Fruit fly (Drosophila melanogaster) whole organism, pupa: Measurements from ENCODE around the gene Saf-B.

ENCODE experiments used
- CG10348 ChIP-seq: fragments of 200-800 bp; sonication (Bioruptor generic); IDR thresholded peaks from 2 replicates; pipeline ENCODE4 v1.3.6; 2022; ENCODE audit warnings: missing biosample characterization, missing genetic modification characterization
- CG12605 ChIP-seq: fragments of 200-800 bp; sonication (Bioruptor generic); IDR thresholded peaks from 2 replicates; pipeline ENCODE4 v1.3.6; 2022; ENCODE audit warnings: missing biosample characterization, missing genetic modification characterization
- CG13204 ChIP-seq: fragments of 200-800 bp; sonication (Bioruptor generic); optimal IDR thresholded peaks from 2 replicates; lab custom pipeline; 2018; ENCODE audit warnings: missing biosample characterization, mild to moderate bottlenecking, missing genetic modification characterization, moderate library complexity
- CG14655 ChIP-seq: fragments of 200-800 bp; sonication (Bioruptor generic); optimal IDR thresholded peaks from 3 replicates; lab custom pipeline; 2017; ENCODE audit warnings: mild to moderate bottlenecking, missing biosample characterization, missing genetic modification reagents, missing genetic modification characterization
- CG15710 ChIP-seq: fragments of 200-800 bp; sonication (Bioruptor generic); optimal IDR thresholded peaks from 2 replicates; lab custom pipeline; 2018; ENCODE audit warnings: missing biosample characterization, mild to moderate bottlenecking, missing genetic modification characterization, moderate library complexity
- CG17806 ChIP-seq: fragments of 200-800 bp; sonication (Bioruptor generic); optimal IDR thresholded peaks from 2 replicates; lab custom pipeline; 2018; ENCODE audit warnings: missing biosample characterization, mild to moderate bottlenecking, missing genetic modification characterization, moderate library complexity
- CG32121 ChIP-seq: fragments of 200-800 bp; sonication (Bioruptor generic); IDR thresholded peaks from 2 replicates; pipeline ENCODE4 v1.3.6; 2022; ENCODE audit warnings: missing biosample characterization, missing genetic modification characterization
- CG34367 ChIP-seq: fragments of 200-800 bp; sonication (Bioruptor generic); optimal IDR thresholded peaks from 2 replicates; lab custom pipeline; 2018; ENCODE audit warnings: missing biosample characterization, mild to moderate bottlenecking, missing genetic modification characterization
- CG4496 ChIP-seq: fragments of 200-800 bp; sonication (Bioruptor generic); IDR thresholded peaks from 3 replicates; pipeline ENCODE4 v1.3.6; 2022; ENCODE audit warnings: missing biosample characterization, missing genetic modification characterization
- CG8159 ChIP-seq: fragments of 200-800 bp; sonication (Bioruptor generic); optimal IDR thresholded peaks from 3 replicates; lab custom pipeline; 2018; ENCODE audit warnings: missing biosample characterization, mild to moderate bottlenecking, missing genetic modification characterization, moderate library complexity
- CG8301 ChIP-seq: fragments of 200-800 bp; sonication (Bioruptor generic); optimal IDR thresholded peaks from 2 replicates; lab custom pipeline; 2018; ENCODE audit warnings: missing biosample characterization, mild to moderate bottlenecking, missing genetic modification characterization
- CG9948 ChIP-seq: fragments of 200-800 bp; sonication (Bioruptor generic); optimal IDR thresholded peaks from 2 replicates; lab custom pipeline; 2018; ENCODE audit warnings: missing biosample characterization, mild to moderate bottlenecking, missing genetic modification characterization, moderate library complexity
- D1 ChIP-seq: fragments of 200-800 bp; sonication (Bioruptor generic); optimal IDR thresholded peaks from 2 replicates; lab custom pipeline; 2018; ENCODE audit warnings: missing biosample characterization, mild to moderate bottlenecking, missing genetic modification characterization, moderate library complexity
- EcR ChIP-seq: fragments of 200-800 bp; sonication (Bioruptor generic); optimal IDR thresholded peaks from 3 replicates; lab custom pipeline; 2019; ENCODE audit warnings: missing biosample characterization, missing genetic modification characterization, mild to moderate bottlenecking, moderate library complexity, missing genetic modification reagents
- Pif1A ChIP-seq: fragments of 200-800 bp; sonication (Bioruptor generic); optimal IDR thresholded peaks from 3 replicates; lab custom pipeline; 2016; ENCODE audit warnings: missing biosample characterization, missing genetic modification characterization
- Pif1B ChIP-seq: fragments of 200-800 bp; sonication (Bioruptor generic); optimal IDR thresholded peaks from 3 replicates; lab custom pipeline; 2016; ENCODE audit warnings: missing biosample characterization, missing genetic modification characterization
- Snoo ChIP-seq: fragments of 200-800 bp; sonication (Bioruptor generic); optimal IDR thresholded peaks from 3 replicates; lab custom pipeline; 2017; ENCODE audit warnings: missing biosample characterization, mild to moderate bottlenecking, missing genetic modification characterization, inconsistent platforms
- fd96Ca ChIP-seq: fragments of 200-800 bp; sonication (Bioruptor generic); IDR thresholded peaks from 3 replicates; pipeline ENCODE4 v1.3.6; 2022; ENCODE audit warnings: missing biosample characterization, missing genetic modification characterization
- gl ChIP-seq: fragments of 200-800 bp; sonication (Bioruptor generic); optimal IDR thresholded peaks from 2 replicates; lab custom pipeline; 2018; ENCODE audit warnings: missing biosample characterization, mild to moderate bottlenecking, missing genetic modification characterization
- rn ChIP-seq: fragments of 200-800 bp; sonication (Bioruptor generic); IDR thresholded peaks from 2 replicates; pipeline ENCODE4 v1.3.6; 2022; ENCODE audit warnings: missing biosample characterization, missing genetic modification characterization

Gene Saf-B

DNA sequence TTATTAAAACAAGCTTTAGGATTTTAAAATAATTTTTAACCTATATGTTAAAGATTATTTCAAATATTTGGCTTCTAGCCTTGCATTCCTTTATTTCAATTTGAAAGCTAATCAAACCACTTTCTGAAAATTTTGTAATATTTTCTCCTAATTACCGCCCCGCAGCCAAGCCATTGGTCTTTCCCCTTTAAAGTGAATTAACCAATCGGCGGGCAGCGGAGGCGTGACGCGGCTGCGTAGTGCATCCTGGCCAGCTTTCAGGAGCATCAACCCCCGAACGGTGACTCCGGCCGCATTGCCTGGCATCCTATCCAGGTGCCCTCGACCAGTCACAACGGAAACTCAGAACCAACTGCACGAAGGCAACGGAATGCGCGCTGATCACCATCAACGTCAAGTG is 29.5 kb upstream of the Saf-B start, which contains the start of gene Ets96B:
TSS of gene Ets96B (plus strand) at position 321 of the 400 bp plus-strand sequence.
- TF ChIP-seq CG8159 (tag; lab: Kevin White, UChicago) (no peak), CG9948 (tag; lab: Kevin White, UChicago) (no peak), CG17806 (no peak), CG8301 (tag; lab: Kevin White, UChicago) (no peak), Snoo (tag; lab: Kevin White, UChicago) (no peak)

dm6 chr3R:24790036-24790435 is 27.2 kb upstream of the Saf-B start, which contains the start of gene CG13634:
Gene CG13634 (minus strand): TSS chr3R:24790136.
- TF ChIP-seq EcR (GFP tag; lab: Kevin White, UChicago) (no peak), Pif1B (GFP tag; lab: Kevin White, UChicago) (no peak), CG13204 (GFP tag; lab: Kevin White, UChicago) (no peak), CG15710 (tag; lab: Kevin White, UChicago) (no peak), Snoo (tag; lab: Kevin White, UChicago) (no peak), Pif1A (GFP tag; lab: Kevin White, UChicago) (no peak), CG34367 (no peak)
- TF ChIP-seq, all 21 proteins: peak for 0

DNA sequence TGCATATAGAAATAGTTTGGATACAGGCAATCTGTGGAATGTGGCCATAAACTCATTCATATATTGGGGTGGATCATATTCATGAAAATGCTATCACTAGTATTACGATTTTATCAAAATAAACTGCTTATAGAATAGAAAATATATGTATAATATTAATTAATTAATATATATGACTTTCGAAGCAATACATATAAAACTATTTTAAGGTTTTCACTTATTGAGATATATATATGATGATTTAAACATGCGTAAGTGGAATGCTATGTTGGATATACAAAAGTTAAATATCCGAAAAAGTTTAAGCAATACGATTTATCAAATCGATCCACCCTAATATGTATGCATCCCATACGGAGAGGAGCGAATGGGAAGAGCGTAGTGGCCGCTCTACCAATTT is 18.7 kb upstream of the Saf-B start:
- no peak for TF ChIP-seq CG34367
- TF ChIP-seq CG4496 (GFP tag; lab: Robert Waterston, UW) = 0 out of 3 replicates have a peak, but pooled peaks have one; percentile 24
- TF ChIP-seq, all 21 proteins: peak for 1

DNA sequence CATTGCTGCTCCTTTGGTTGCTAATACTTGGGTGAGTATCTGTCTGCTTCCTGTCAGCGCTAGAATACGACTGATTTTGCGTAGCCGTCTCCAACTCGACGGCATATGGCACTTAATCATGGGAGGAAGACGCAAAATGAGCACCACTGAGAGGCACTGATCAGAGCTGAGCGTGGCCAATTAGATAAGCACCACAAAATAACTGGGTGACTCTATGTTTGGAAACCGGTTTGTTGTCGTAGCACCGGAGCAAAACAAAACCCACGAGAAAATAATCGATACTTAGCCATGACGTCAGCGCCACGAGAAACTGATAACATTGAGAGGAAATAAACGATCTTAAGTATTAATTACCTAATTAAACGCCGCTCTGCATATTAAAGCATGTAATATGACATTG is 17.8 kb upstream of the Saf-B start, which contains the start of gene Ude:
TSS of gene Ude (minus strand) at position 166 of the 400 bp plus-strand sequence.
- TF ChIP-seq EcR (GFP tag; lab: Kevin White, UChicago) (no peak), CG12605 (GFP tag; lab: Robert Waterston, UW) (no peak)

DNA sequence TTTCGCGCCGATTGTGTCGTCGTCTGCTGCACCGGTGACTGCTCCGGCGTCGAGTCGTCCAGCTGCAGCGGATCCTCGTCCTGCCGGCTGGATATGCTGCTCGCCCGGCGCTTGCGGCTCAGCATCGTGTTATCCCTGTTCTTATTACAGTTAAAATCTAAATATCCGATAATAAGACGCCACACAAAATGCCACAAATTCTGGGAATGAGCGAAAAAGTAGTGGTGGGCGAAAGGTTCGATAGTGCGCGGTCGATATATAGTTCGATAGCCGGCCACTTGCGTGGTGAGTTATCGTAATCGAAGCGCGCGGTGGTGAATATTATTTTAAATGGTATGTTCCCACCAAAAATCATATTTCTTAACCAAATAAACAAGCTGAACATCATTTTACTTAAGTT is 12.2 kb upstream of the Saf-B start, which contains the start of gene polybromo:
TSS of gene polybromo (minus strand) at position 212 of the 400 bp plus-strand sequence.
- TF ChIP-seq Pif1A (GFP tag; lab: Kevin White, UChicago) (no peak), CG34367 (no peak), Snoo (tag; lab: Kevin White, UChicago) (no peak), rn (no peak), CG13204 (GFP tag; lab: Kevin White, UChicago) (no peak), CG17806 (no peak), gl (tag; lab: Kevin White, UChicago) (no peak), CG14655 (no peak), CG12605 (GFP tag; lab: Robert Waterston, UW) (no peak), CG32121 (no peak), EcR (GFP tag; lab: Kevin White, UChicago) (no peak), CG15710 (tag; lab: Kevin White, UChicago) (no peak), CG10348 (GFP tag; lab: Robert Waterston, UW) (no peak), CG8159 (tag; lab: Kevin White, UChicago) (no peak), D1 (tag; lab: Kevin White, UChicago) (no peak), fd96Ca (GFP tag; lab: Robert Waterston, UW) (no peak)
- TF ChIP-seq, all 21 proteins: peak for 0

dm6 chr3R:24807321-24807720 is 9.9 kb upstream of the Saf-B start, which contains the start of gene CG6980:
Gene CG6980 (plus strand): TSS chr3R:24807621.
- TF ChIP-seq CG4496 (GFP tag; lab: Robert Waterston, UW) = no peak
- no peak for TF ChIP-seq Snoo (tag; lab: Kevin White, UChicago)
- no peak for TF ChIP-seq CG12605 (GFP tag; lab: Robert Waterston, UW)
- no peak for TF ChIP-seq CG13204 (GFP tag; lab: Kevin White, UChicago)
- no peak for TF ChIP-seq EcR (GFP tag; lab: Kevin White, UChicago)
- no peak for TF ChIP-seq CG15710 (tag; lab: Kevin White, UChicago)
- no peak for TF ChIP-seq fd96Ca (GFP tag; lab: Robert Waterston, UW)

DNA sequence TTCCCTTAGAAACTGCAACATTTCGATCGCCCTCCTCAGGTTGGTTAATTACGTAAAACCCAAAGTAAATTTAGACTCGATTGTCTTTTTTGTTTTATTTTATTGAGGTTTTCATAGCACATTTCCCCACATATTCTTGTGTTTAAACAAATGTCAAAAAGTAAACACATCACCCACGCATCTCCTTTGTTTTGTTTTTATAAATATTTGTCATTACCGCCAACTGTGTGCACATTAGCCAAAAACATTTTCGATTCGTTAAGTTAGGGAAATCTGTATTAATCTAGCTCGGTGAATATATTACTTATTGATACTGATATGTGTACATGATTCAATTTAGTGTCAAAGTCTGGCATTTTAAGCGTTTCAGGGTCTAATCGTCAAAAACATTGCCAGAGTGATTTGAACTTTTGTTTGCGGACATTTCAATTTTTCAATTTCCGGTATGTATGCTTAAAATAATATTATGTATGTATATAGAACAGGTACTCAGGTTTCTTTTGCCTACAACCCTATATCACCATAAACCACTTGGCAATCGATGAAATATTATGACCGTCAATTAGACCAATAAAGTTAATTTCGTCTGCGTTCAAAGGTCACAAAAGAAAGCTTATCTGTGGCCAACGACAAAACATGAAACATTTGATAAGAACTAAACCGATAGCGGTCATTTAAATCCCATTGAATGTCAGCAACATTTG is 7.5 kb upstream of the Saf-B start:
- TF ChIP-seq CG8301 (tag; lab: Kevin White, UChicago) (no peak), CG12605 (GFP tag; lab: Robert Waterston, UW) (no peak), CG9948 (tag; lab: Kevin White, UChicago) (no peak), CG4496 (GFP tag; lab: Robert Waterston, UW) (no peak), CG13204 (GFP tag; lab: Kevin White, UChicago) (no peak), EcR (GFP tag; lab: Kevin White, UChicago) (no peak)
